Worm (Caenorhabditis elegans) whole organism, L4 larva: ENCODE results near the gene Y53C12A.10.

Experiments
- aly-2 ChIP-seq: sonication (generic microtip); optimal IDR thresholded peaks from 2 replicates; lab custom pipeline; 2018; ENCODE audit warnings: missing biosample characterization, missing genetic modification characterization
- lin-39 ChIP-seq: fragments of 150-350 bp; optimal IDR thresholded peaks from 2 replicates; lab custom pipeline; 2014; ENCODE audit warnings: missing biosample characterization, missing genetic modification reagents, missing genetic modification characterization
- mep-1 ChIP-seq: fragments of 150-350 bp; sonication (generic microtip); optimal IDR thresholded peaks from 3 replicates; lab custom pipeline; 2014; ENCODE audit warnings: missing biosample characterization, missing genetic modification characterization
- nhr-11 ChIP-seq: fragments of 150-350 bp; optimal IDR thresholded peaks from 2 replicates; lab custom pipeline; 2014; ENCODE audit warnings: missing biosample characterization, missing genetic modification characterization
- pha-4 ChIP-seq, 2 experiments: fragments of 150-350 bp in 1 of 2; fragments of 200-800 bp in 1 of 2; sonication (Bioruptor generic) in 1 of 2; IDR thresholded peaks in 1 of 2; optimal IDR thresholded peaks in 1 of 2; 2 replicates each; pipeline versions ENCODE4 v1.3.6 to Lab custom; 2014 to 2022; ENCODE audit warnings: missing genetic modification characterization in 2 of 2, missing genetic modification reagents in 2 of 2, missing biosample characterization in 1 of 2, missing compliant biosample characterization in 1 of 2
- php-3 ChIP-seq: fragments of 200-800 bp; sonication (Bioruptor generic); IDR thresholded peaks from 2 replicates; pipeline ENCODE4 v1.3.6; 2022; ENCODE audit warnings: missing genetic modification reagents, missing genetic modification characterization, missing compliant biosample characterization
- sdz-12 ChIP-seq: fragments of 200-800 bp; sonication (Bioruptor generic); optimal IDR thresholded peaks from 2 replicates; lab custom pipeline; 2018; ENCODE audit warnings: mild to moderate bottlenecking, missing genetic modification characterization, missing compliant biosample characterization
- unc-62 ChIP-seq, 3 experiments: fragments of 150-350 bp in 1 of 3; sonication (generic microtip); optimal IDR thresholded peaks in 2 of 3; peaks in 1 of 3; 1 replicate in 1 of 3; 2 replicates in 2 of 3; lab custom pipeline; 2014 to 2017; ENCODE audit warnings: missing biosample characterization in 3 of 3, missing genetic modification characterization in 3 of 3, missing genetic modification reagents in 3 of 3, missing genotype in 1 of 3
- ztf-11 ChIP-seq: fragments of 150-350 bp; optimal IDR thresholded peaks from 2 replicates; lab custom pipeline; 2014; ENCODE audit warnings: missing biosample characterization, missing genetic modification characterization

DNA sequence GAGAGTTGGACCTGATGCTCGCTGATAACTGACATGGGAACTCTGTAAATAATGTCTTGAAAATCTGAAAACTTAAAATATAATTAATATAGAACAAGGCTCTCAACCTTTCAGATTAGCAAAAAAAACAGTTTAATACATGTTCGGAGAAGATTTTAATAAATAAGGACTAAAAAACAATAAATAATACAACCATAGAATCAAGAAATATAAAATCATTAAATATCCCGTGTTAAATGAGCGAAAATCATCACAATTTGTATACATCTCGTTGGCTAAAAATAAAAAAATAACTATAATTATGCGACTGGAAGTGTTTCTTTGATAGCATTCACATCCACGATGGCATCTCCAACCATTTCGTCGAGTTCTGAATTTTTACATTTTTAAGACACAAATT lies at the start of gene Y53C12A.10:
- TF ChIP-seq sdz-12 (GFP tag; lab: Kevin White, UChicago): no peak
- TF ChIP-seq nhr-11: no peak
- TF ChIP-seq unc-62 (GFP tag; optimal IDR thresholded peaks at IDR 0.05 in 1 of 2; lab: Kevin White, UChicago): no peak
- no peak for TF ChIP-seq unc-62 (tag; optimal IDR thresholded peaks at IDR 0.05; lab: Kevin White, UChicago)
- no peak for TF ChIP-seq ztf-11 (tag; lab: Kevin White, UChicago)
- no peak for TF ChIP-seq lin-39 (tag; lab: Kevin White, UChicago)
- TF ChIP-seq mep-1 (tag; lab: Kevin White, UChicago): no peak
- TF ChIP-seq aly-2 (tag; lab: Kevin White, UChicago): no peak
- no peak for TF ChIP-seq pha-4 (GFP tag; IDR thresholded peaks at IDR 0.05; lab: Robert Waterston, UW)
- TF ChIP-seq pha-4 (tag; optimal IDR thresholded peaks at IDR 0.05; lab: Kevin White, UChicago): no peak
- TF ChIP-seq php-3 (GFP tag; lab: Robert Waterston, UW): no peak
